Fruit fly (Drosophila melanogaster) whole organism, wandering third instar larva: ENCODE measurements around the gene Trax.

ENCODE experiments used
- Abd-B ChIP-seq: fragments of >200 bp; optimal IDR thresholded peaks from 2 replicates; lab custom pipeline; 2017; ENCODE audit warnings: missing biosample characterization, missing genetic modification characterization
- CG9705 ChIP-seq: fragments of 200-800 bp; sonication (Bioruptor generic); optimal IDR thresholded peaks from 2 replicates; lab custom pipeline; 2018; ENCODE audit warnings: missing biosample characterization, mild to moderate bottlenecking, missing genetic modification characterization
- CrebA ChIP-seq: fragments of 200-800 bp; sonication (Bioruptor generic); optimal IDR thresholded peaks from 2 replicates; lab custom pipeline; 2016; ENCODE audit warnings: missing biosample characterization, mild to moderate bottlenecking, missing genetic modification characterization, borderline replicate concordance
- Dfd ChIP-seq: fragments of >200 bp; optimal IDR thresholded peaks from 2 replicates; lab custom pipeline; 2017; ENCODE audit warnings: missing biosample characterization, missing genetic modification characterization
- HLH106 ChIP-seq: fragments of 200-800 bp; optimal IDR thresholded peaks from 3 replicates; lab custom pipeline; 2019; ENCODE audit warnings: missing biosample characterization, mild to moderate bottlenecking, missing genetic modification characterization, moderate library complexity
- Hr78 ChIP-seq: fragments of >200 bp; optimal IDR thresholded peaks from 2 replicates; lab custom pipeline; 2017; ENCODE audit warnings: missing biosample characterization, missing genetic modification characterization
- Hr83 ChIP-seq: fragments of 200-300 bp; sonication (Bioruptor generic); optimal IDR thresholded peaks from 2 replicates; lab custom pipeline; 2016; ENCODE audit warnings: missing biosample characterization, mild to moderate bottlenecking, missing genetic modification characterization, moderate library complexity; ENCODE audit not compliant: poor library complexity, severe bottlenecking
- Jra ChIP-seq: sonication (Bioruptor generic); optimal IDR thresholded peaks from 2 replicates; lab custom pipeline; 2016; ENCODE audit warnings: missing biosample characterization, missing genetic modification characterization
- Mio ChIP-seq: sonication (Bioruptor generic); optimal IDR thresholded peaks from 2 replicates; lab custom pipeline; 2016; ENCODE audit warnings: missing biosample characterization, missing genetic modification characterization
- Myc ChIP-seq: fragments of >200 bp; optimal IDR thresholded peaks from 2 replicates; lab custom pipeline; 2017
- N ChIP-seq: fragments of >200 bp; optimal IDR thresholded peaks from 2 replicates; lab custom pipeline; 2018; ENCODE audit warnings: missing biosample characterization, missing external identifiers, missing genetic modification characterization
- OdsH ChIP-seq: fragments of 200-800 bp; sonication (Bioruptor generic); optimal IDR thresholded peaks from 2 replicates; lab custom pipeline; 2016; ENCODE audit warnings: missing biosample characterization, mild to moderate bottlenecking, missing genetic modification characterization
- Rel ChIP-seq, 2 experiments: fragments of 200-800 bp; sonication (Bioruptor generic) in 1 of 2; optimal IDR thresholded peaks; 2 replicates in 1 of 2; 3 replicates in 1 of 2; lab custom pipeline; 2016 to 2019; ENCODE audit warnings: mild to moderate bottlenecking in 2 of 2, missing biosample characterization in 2 of 2, missing genetic modification characterization in 2 of 2, moderate library complexity in 1 of 2
- Sp1 ChIP-seq: fragments of 200-800 bp; sonication (Bioruptor generic); optimal IDR thresholded peaks from 3 replicates; lab custom pipeline; 2019; ENCODE audit warnings: missing biosample characterization, mild to moderate bottlenecking, missing genetic modification characterization, moderate library complexity
- Vsx2 ChIP-seq: fragments of 200-300, 225-300 bp; sonication (Bioruptor generic); optimal IDR thresholded peaks from 2 replicates; lab custom pipeline; 2018; ENCODE audit warnings: missing biosample characterization, missing genetic modification characterization; ENCODE audit not compliant: partially characterized antibody
- dl ChIP-seq, 2 experiments: fragments of 175-275, 200-275 bp in 1 of 2; fragments of 200-275 bp in 1 of 2; sonication (Bioruptor generic); optimal IDR thresholded peaks; lab custom pipeline; 2018; ENCODE audit warnings: mild to moderate bottlenecking in 2 of 2, missing biosample characterization in 2 of 2, missing genetic modification characterization in 2 of 2, moderate library complexity in 2 of 2; ENCODE audit not compliant: partially characterized antibody in 2 of 2, insufficient read depth in 1 of 2
- dmrt93B ChIP-seq: fragments of 200-800 bp; sonication (Bioruptor generic); optimal IDR thresholded peaks from 2 replicates; lab custom pipeline; 2018; ENCODE audit warnings: missing biosample characterization, mild to moderate bottlenecking, missing genetic modification characterization
- dsf ChIP-seq: sonication (Bioruptor generic); optimal IDR thresholded peaks from 2 replicates; lab custom pipeline; 2016; ENCODE audit warnings: missing biosample characterization, missing genetic modification characterization, borderline replicate concordance
- ey ChIP-seq: fragments of 200-800 bp; sonication (Bioruptor generic); optimal IDR thresholded peaks from 2 replicates; lab custom pipeline; 2016; ENCODE audit warnings: missing biosample characterization, missing genetic modification characterization
- jim ChIP-seq: fragments of 175-275, 200-325 bp; sonication (Bioruptor generic); optimal IDR thresholded peaks from 2 replicates; lab custom pipeline; 2016; ENCODE audit warnings: missing biosample characterization, mild to moderate bottlenecking, missing genetic modification characterization
- lola ChIP-seq: fragments of >200 bp; optimal IDR thresholded peaks from 2 replicates; lab custom pipeline; 2017; ENCODE audit warnings: missing biosample characterization, missing genetic modification characterization
- psq ChIP-seq: fragments of 200-800 bp; sonication (Bioruptor generic); optimal IDR thresholded peaks from 3 replicates; lab custom pipeline; 2017; ENCODE audit warnings: missing biosample characterization, mild to moderate bottlenecking, missing genetic modification characterization, moderate library complexity
- sv ChIP-seq: fragments of 200-800 bp; sonication (Bioruptor generic); optimal IDR thresholded peaks from 3 replicates; lab custom pipeline; 2016; ENCODE audit warnings: missing biosample characterization, missing genetic modification characterization
- tai ChIP-seq: sonication (Bioruptor generic); optimal IDR thresholded peaks from 2 replicates; lab custom pipeline; 2016; ENCODE audit warnings: missing biosample characterization, missing genetic modification characterization

The Trax gene

DNA sequence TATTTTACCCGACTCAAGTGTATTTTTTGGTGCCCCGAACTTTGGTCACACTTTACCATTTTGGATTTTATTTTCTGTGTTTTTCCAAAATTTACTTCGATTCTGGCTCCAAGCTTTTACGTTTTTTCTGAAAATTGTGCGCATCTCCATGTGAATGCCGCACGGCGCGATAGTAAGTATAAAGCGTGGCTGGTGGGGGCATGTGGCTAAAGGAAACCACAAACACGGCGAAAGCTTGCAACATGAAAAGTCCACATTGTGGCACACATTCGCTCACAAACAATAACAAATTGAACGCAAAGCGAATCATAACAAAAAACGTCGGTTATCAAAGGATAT lies 40.8 kb upstream of the Trax start, which contains the start of gene ear:
TSS of gene ear (plus strand) at position 10 of the 339 bp plus-strand sequence.
- no peak for TF ChIP-seq Rel (GFP tag; optimal IDR thresholded peaks at IDR 0.05; lab: Kevin White, UChicago)
- peak; percentile 14 for TF ChIP-seq Rel (tag; optimal IDR thresholded peaks at IDR 0.05; lab: Kevin White, UChicago)
- TF ChIP-seq sv (GFP tag; lab: Kevin White, UChicago) = no peak
- no peak for TF ChIP-seq Dfd
- no peak for TF ChIP-seq Sp1 (GFP tag; lab: Kevin White, UChicago)
- no peak for TF ChIP-seq Vsx2

DNA sequence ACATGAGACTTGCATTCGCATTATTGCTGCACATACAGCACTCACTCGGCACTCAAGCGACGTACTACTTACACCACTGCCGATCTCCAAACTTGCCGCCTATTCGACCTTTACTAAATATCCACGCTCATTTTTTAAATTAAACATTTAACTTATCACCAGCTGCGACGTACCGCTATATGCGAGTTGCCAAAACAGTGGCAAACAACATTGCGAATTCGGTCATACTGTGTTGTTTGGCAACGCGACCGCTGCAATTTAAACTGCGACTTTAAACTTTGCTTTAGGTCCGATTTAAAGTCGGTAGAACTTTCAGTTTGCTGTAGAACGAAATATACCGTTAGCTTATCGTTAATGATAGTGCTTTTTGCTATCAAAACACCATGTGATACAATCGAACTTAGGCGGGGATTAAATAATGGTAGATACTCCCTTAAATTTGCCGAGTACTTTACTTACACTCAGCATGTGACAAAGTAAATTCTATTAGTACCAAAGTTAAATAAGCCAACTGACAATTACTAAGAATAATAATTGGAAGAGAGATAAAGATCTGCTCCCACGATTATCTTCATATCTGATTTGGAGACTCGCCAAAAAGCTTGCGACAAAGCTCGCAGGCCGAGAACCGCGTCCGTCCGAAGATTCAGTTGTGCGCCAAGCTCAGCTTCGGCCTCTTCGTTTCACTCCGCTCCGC lies 33.3 kb upstream of the Trax start, which contains the start of the genes CG6236 and ea:
TSS of gene CG6236 (minus strand) at position 187 of the 697 bp plus-strand sequence.
TSS of gene ea (plus strand) at position 647 of the 697 bp plus-strand sequence.
- peak; percentile 66 for TF ChIP-seq Myc (lab: Kevin White, UChicago)
- TF ChIP-seq dsf = no peak

DNA sequence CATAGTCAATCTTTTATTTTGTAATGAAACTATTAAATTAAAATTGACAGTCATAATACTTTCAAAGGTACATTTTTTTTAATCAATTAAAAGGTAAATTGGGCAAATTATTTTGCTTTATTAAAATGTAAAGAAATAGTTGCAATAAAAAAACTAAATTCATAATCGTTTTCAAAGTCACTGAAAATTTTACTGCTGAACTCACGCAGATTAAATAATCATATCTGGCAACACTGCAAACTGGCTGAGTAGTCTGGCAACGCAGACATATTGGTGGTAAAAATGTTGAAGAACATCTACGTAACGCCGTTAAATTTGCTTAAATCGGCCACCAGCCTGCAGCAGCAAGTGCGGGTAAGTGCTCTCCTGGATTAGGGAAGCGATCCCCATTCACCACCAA lies 31.0 kb upstream of the Trax start, which contains the start of gene mRpL9:
TSS of gene mRpL9 (plus strand) at position 267 of the 400 bp plus-strand sequence.
- no peak for TF ChIP-seq tai (GFP tag; lab: Kevin White, UChicago)
- TF ChIP-seq Dfd = no peak
- no peak for TF ChIP-seq lola (GFP tag; lab: Kevin White, UChicago)
- TF ChIP-seq ey (GFP tag; lab: Kevin White, UChicago) = peak; percentile 28
- no peak for TF ChIP-seq N (GFP tag; lab: Kevin White, UChicago)
- no peak for TF ChIP-seq Hr78 (GFP tag; lab: Kevin White, UChicago)
- TF ChIP-seq Sp1 (GFP tag; lab: Kevin White, UChicago) = no peak
- TF ChIP-seq Rel (GFP tag; optimal IDR thresholded peaks at IDR 0.05; lab: Kevin White, UChicago) = no peak
- TF ChIP-seq Rel (tag; optimal IDR thresholded peaks at IDR 0.05; lab: Kevin White, UChicago) = no peak
- peak; percentile 56 for TF ChIP-seq Hr83 (GFP tag; lab: Kevin White, UChicago)
- TF ChIP-seq dl (GFP tag; optimal IDR thresholded peaks at IDR 0.05; lab: Kevin White, UChicago; ENCODE audit: insufficient read depth in 1 of 2, partially characterized antibody in 2 of 2) = no peak
- TF ChIP-seq jim (GFP tag; lab: Kevin White, UChicago) = no peak
- no peak for TF ChIP-seq sv (GFP tag; lab: Kevin White, UChicago)
- TF ChIP-seq CG9705 (GFP tag; lab: Kevin White, UChicago) = no peak
- TF ChIP-seq OdsH (GFP tag; lab: Kevin White, UChicago) = peak; percentile 8
- TF ChIP-seq HLH106 (tag; lab: Kevin White, UChicago) = peak; percentile 57

DNA sequence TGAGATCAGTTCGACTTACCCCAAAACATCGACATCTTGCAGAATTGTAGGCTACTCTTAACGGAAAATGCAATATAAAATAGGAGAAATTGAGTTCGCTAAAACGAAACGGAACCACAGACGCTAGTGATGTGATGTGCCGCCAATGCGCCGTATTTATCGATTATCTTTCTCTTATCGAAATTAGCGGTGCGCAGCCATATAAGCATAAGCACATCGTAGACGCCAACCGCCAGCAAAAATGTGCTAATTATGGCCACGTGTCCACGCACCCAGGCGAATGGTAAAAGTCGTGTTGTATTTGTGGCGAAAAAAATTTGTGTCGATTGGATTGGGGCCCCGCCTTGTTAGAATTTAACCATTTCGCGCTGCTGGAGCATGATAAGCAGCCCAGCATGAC lies 28.5 kb upstream of the Trax start, which contains the start of the genes Fkbp39 and Cyfip:
TSS of gene Fkbp39 (minus strand) at position 140 of the 400 bp plus-strand sequence.
TSS of gene Cyfip (plus strand) at position 273 of the 400 bp plus-strand sequence.
- no peak for TF ChIP-seq Jra (GFP tag; lab: Kevin White, UChicago)
- TF ChIP-seq Hr83 (GFP tag; lab: Kevin White, UChicago) = peak; percentile 86
- TF ChIP-seq Mio = no peak
- no peak for TF ChIP-seq lola (GFP tag; lab: Kevin White, UChicago)
- no peak for TF ChIP-seq CrebA (GFP tag; lab: Kevin White, UChicago)
- peak; percentile 49 for TF ChIP-seq HLH106 (tag; lab: Kevin White, UChicago)
- peak; percentile 37 for TF ChIP-seq OdsH (GFP tag; lab: Kevin White, UChicago)
- peak; percentile 21 for TF ChIP-seq sv (GFP tag; lab: Kevin White, UChicago)
- no peak for TF ChIP-seq dmrt93B (GFP tag; lab: Kevin White, UChicago)
- peak; percentile 4 for TF ChIP-seq psq (GFP tag; lab: Kevin White, UChicago)
- TF ChIP-seq Abd-B = no peak
- no peak for TF ChIP-seq Rel (GFP tag; optimal IDR thresholded peaks at IDR 0.05; lab: Kevin White, UChicago)
- TF ChIP-seq Rel (tag; optimal IDR thresholded peaks at IDR 0.05; lab: Kevin White, UChicago) = peak; percentile 47
- peak; percentile 79 for TF ChIP-seq Myc (lab: Kevin White, UChicago)
- peak; percentile 22 for TF ChIP-seq Sp1 (GFP tag; lab: Kevin White, UChicago)

DNA sequence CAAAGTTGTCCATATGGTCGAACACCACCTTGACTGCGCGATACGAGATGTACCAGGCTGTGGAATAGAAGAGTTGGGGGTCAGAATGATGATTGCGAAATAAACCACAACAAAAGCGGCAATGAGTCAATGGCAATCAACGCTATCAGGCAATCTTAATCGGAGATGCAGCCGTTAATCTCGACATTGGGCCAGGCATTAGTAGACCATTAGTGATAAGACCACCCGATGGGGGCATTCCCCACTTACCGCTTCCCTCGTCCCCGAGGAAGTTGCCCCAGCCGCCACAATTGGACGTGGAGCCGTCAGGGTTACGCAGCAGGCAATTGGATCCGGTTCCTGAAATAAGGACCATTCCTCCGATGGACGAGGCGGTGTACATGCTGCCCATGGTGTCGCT lies 22.4 kb upstream of the Trax start:
- TF ChIP-seq N (GFP tag; lab: Kevin White, UChicago) (no peak), Mio (no peak), sv (GFP tag; lab: Kevin White, UChicago) (no peak), Rel (GFP tag; optimal IDR thresholded peaks at IDR 0.05; lab: Kevin White, UChicago) (no peak), Rel (tag; optimal IDR thresholded peaks at IDR 0.05; lab: Kevin White, UChicago) (peak; percentile 76)
- TF ChIP-seq, all 38 proteins: peak for 1
